Fruit fly (Drosophila melanogaster): ENCODE data around the gene Edem1.

Edem1 gene

dm6 chrX:1951391-1952066 lies 42.9 kb upstream of the Edem1 start (continued):
- TF ChIP-seq CG12769 (tag; optimal IDR thresholded peaks at IDR 0.05): peak; percentile 99
- peak; percentile 93 for TF ChIP-seq pho (GFP tag; optimal IDR thresholded peaks at IDR 0.05)
- peak; percentile 88 for TF ChIP-seq CG17186 (GFP tag; optimal IDR thresholded peaks at IDR 0.05)
- TF ChIP-seq pzg (GFP tag; optimal IDR thresholded peaks at IDR 0.05): peak; percentile 27
- peak; percentile 96 for TF ChIP-seq pb (GFP tag; optimal IDR thresholded peaks at IDR 0.05)
- TF ChIP-seq CG11085 (GFP tag; IDR thresholded peaks at IDR 0.05): peak; percentile 76
- TF ChIP-seq otp (GFP tag; IDR thresholded peaks at IDR 0.05): peak; percentile 94
- peak; percentile 95 for TF ChIP-seq CG2875 (GFP tag; optimal IDR thresholded peaks at IDR 0.05)
- peak; percentile 89 for TF ChIP-seq Max (GFP tag; optimal IDR thresholded peaks at IDR 0.05)
- peak; percentile 86 for TF ChIP-seq kni (GFP tag; optimal IDR thresholded peaks at IDR 0.05)
- TF ChIP-seq Ssrp (tag; optimal IDR thresholded peaks at IDR 0.05): peak; percentile 92
- peak; percentile 9 for TF ChIP-seq usp (GFP tag; optimal IDR thresholded peaks at IDR 0.05)
- no peak for TF ChIP-seq CG13287 (GFP tag; IDR thresholded peaks at IDR 0.05; ENCODE audit: partially characterized antibody)
- peak; percentile 72 for TF ChIP-seq ro (GFP tag; IDR thresholded peaks at IDR 0.05)
- peak; percentile 92 for TF ChIP-seq ewg (GFP tag; optimal IDR thresholded peaks at IDR 0.05)
- peak; percentile 95 for TF ChIP-seq CG8924 (tag; optimal IDR thresholded peaks at IDR 0.05)
- TF ChIP-seq CG2120 (GFP tag; optimal IDR thresholded peaks at IDR 0.05): peak; percentile 96
- peak; percentile 50 for TF ChIP-seq Neu2 (GFP tag; optimal IDR thresholded peaks at IDR 0.05; ENCODE audit: borderline replicate concordance)
- TF ChIP-seq Optix (GFP tag; IDR thresholded peaks at IDR 0.05): peak; percentile 94
- TF ChIP-seq CG6765 (GFP tag; optimal IDR thresholded peaks at IDR 0.05): peak; percentile 90
- peak; percentile 73 for TF ChIP-seq ham (GFP tag; IDR thresholded peaks at IDR 0.05)
- no peak for TF ChIP-seq cad (GFP tag; optimal IDR thresholded peaks at IDR 0.05)
- peak in 1 of 2 experiments; percentile 64 for TF ChIP-seq crp (GFP tag; optimal IDR thresholded peaks at IDR 0.05)
- TF ChIP-seq CG6683 (GFP tag; optimal IDR thresholded peaks at IDR 0.05): peak; percentile 92
- TF ChIP-seq sob (GFP tag; IDR thresholded peaks at IDR 0.05): peak; percentile 93
- peak; percentile 91 for TF ChIP-seq CG33213 (GFP tag; optimal IDR thresholded peaks at IDR 0.05)
- peak; percentile 90 for TF ChIP-seq tx (GFP tag; optimal IDR thresholded peaks at IDR 0.05)
- peak; percentile 94 for TF ChIP-seq phol (tag; optimal IDR thresholded peaks at IDR 0.05)
- peak; percentile 94 for TF ChIP-seq shn (GFP tag; optimal IDR thresholded peaks at IDR 0.05)
- peak; percentile 90 for TF ChIP-seq seq (GFP tag; IDR thresholded peaks at IDR 0.05)
- TF ChIP-seq zf30C (GFP tag; optimal IDR thresholded peaks at IDR 0.05): peak; percentile 25
- TF ChIP-seq Atf3 (GFP tag; optimal IDR thresholded peaks at IDR 0.05): peak; percentile 93
- TF ChIP-seq CG15073 (GFP tag; optimal IDR thresholded peaks at IDR 0.05): peak; percentile 50
- TF ChIP-seq Spps (tag; optimal IDR thresholded peaks at IDR 0.05): peak; percentile 92
- TF ChIP-seq CG43689 (GFP tag; IDR thresholded peaks at IDR 0.05): peak; percentile 82
- peak; percentile 97 for TF ChIP-seq CG31441 (GFP tag; IDR thresholded peaks at IDR 0.05)
- TF ChIP-seq CG34224 (GFP tag; IDR thresholded peaks at IDR 0.05; ENCODE audit: partially characterized antibody): no peak
- peak; percentile 83 for TF ChIP-seq CG34376 (GFP tag; optimal IDR thresholded peaks at IDR 0.05)
- TF ChIP-seq CG4617 (GFP tag; optimal IDR thresholded peaks at IDR 0.05; ENCODE audit: borderline replicate concordance): peak; percentile 91
- TF ChIP-seq CG10462 (GFP tag; optimal IDR thresholded peaks at IDR 0.05): peak; percentile 90
- TF ChIP-seq al (GFP tag; IDR thresholded peaks at IDR 0.05): peak; percentile 85
- TF ChIP-seq CG10147 (GFP tag; optimal IDR thresholded peaks at IDR 0.05): peak; percentile 92
- TF ChIP-seq esg (GFP tag; conservative IDR thresholded peaks at IDR 0.05): peak; percentile 89
- TF ChIP-seq Sry-β (GFP tag; optimal IDR thresholded peaks at IDR 0.05): peak; percentile 63
- no peak for TF ChIP-seq Lpt (GFP tag; optimal IDR thresholded peaks at IDR 0.05)
- TF ChIP-seq CG11247 (GFP tag; IDR thresholded peaks at IDR 0.05): peak; percentile 88
- TF ChIP-seq CG1529 (GFP tag; optimal IDR thresholded peaks at IDR 0.05): peak; percentile 94
- TF ChIP-seq Pdp1 (GFP tag; optimal IDR thresholded peaks at IDR 0.05): peak; percentile 95 to 96
- peak; percentile 96 for TF ChIP-seq Camta (GFP tag; optimal IDR thresholded peaks at IDR 0.05)
